Fruit fly (Drosophila melanogaster) whole organism, embryonic: ENCODE results near the gene CG10038.

ENCODE experiments used
- Adf1 ChIP-seq: fragments of 200-800 bp; sonication (Bioruptor generic); IDR thresholded peaks from 2 replicates; pipeline ENCODE4 v1.3.6; 2022; ENCODE audit warnings: missing biosample characterization, missing genetic modification characterization
- CG10431 ChIP-seq: fragments of 200-800 bp; sonication (Bioruptor generic); optimal IDR thresholded peaks from 3 replicates; lab custom pipeline; 2018; ENCODE audit warnings: missing biosample characterization, mild to moderate bottlenecking, missing genetic modification characterization
- CG12155 ChIP-seq: fragments of 200-800 bp; sonication (Bioruptor generic); optimal IDR thresholded peaks from 3 replicates; lab custom pipeline; 2016; ENCODE audit warnings: missing biosample characterization, missing genetic modification characterization
- CG12391 ChIP-seq: fragments of 200-800 bp; sonication (Bioruptor generic); optimal IDR thresholded peaks from 3 replicates; lab custom pipeline; 2018; ENCODE audit warnings: missing biosample characterization, mild to moderate bottlenecking, missing genetic modification characterization, moderate library complexity
- CG13775 ChIP-seq: fragments of 200-800 bp; sonication (Bioruptor generic); optimal IDR thresholded peaks from 3 replicates; lab custom pipeline; 2017; ENCODE audit warnings: missing biosample characterization, mild to moderate bottlenecking, missing genetic modification characterization
- CG15514 ChIP-seq: fragments of 200-800 bp; sonication (Bioruptor generic); optimal IDR thresholded peaks from 3 replicates; lab custom pipeline; 2017; ENCODE audit warnings: missing biosample characterization, missing genetic modification characterization, mild to moderate bottlenecking, moderate library complexity, missing genetic modification reagents
- CG16779 ChIP-seq: fragments of 200-800 bp; sonication (Bioruptor generic); IDR thresholded peaks from 2 replicates; pipeline ENCODE4 v1.3.6; 2022; ENCODE audit warnings: missing biosample characterization, missing genetic modification characterization
- CG17186 ChIP-seq: fragments of 200-800 bp; sonication (Bioruptor generic); optimal IDR thresholded peaks from 3 replicates; lab custom pipeline; 2017; ENCODE audit warnings: missing biosample characterization, missing genetic modification reagents, missing genetic modification characterization
- CG17829 ChIP-seq: fragments of 200-800 bp; optimal IDR thresholded peaks from 2 replicates; lab custom pipeline; 2019; ENCODE audit warnings: missing biosample characterization, mild to moderate bottlenecking, missing genetic modification characterization, moderate library complexity
- CG1792 ChIP-seq: fragments of 200-800 bp; sonication (Bioruptor generic); optimal IDR thresholded peaks from 2 replicates; lab custom pipeline; 2016; ENCODE audit warnings: missing biosample characterization, missing genetic modification characterization
- CG18619 ChIP-seq: fragments of 200-800 bp; sonication (Bioruptor generic); optimal IDR thresholded peaks from 3 replicates; lab custom pipeline; 2017; ENCODE audit warnings: missing biosample characterization, mild to moderate bottlenecking, missing genetic modification characterization
- CG2199 ChIP-seq: fragments of 200-800 bp; sonication (Bioruptor generic); IDR thresholded peaks from 3 replicates; pipeline ENCODE4 v1.3.6; 2022; ENCODE audit warnings: missing biosample characterization, missing genetic modification characterization
- CG2875 ChIP-seq: fragments of 200-800 bp; sonication (Bioruptor generic); optimal IDR thresholded peaks from 2 replicates; lab custom pipeline; 2017; ENCODE audit warnings: missing biosample characterization, mild to moderate bottlenecking, missing genetic modification characterization, missing genetic modification reagents
- CG30020 ChIP-seq: fragments of 200-800 bp; optimal IDR thresholded peaks from 2 replicates; lab custom pipeline; 2019; ENCODE audit warnings: missing biosample characterization, mild to moderate bottlenecking, missing genetic modification characterization, moderate library complexity
- CG31441 ChIP-seq: fragments of 200-800 bp; sonication (Bioruptor generic); IDR thresholded peaks from 2 replicates; pipeline ENCODE4 v1.3.6; 2022; ENCODE audit warnings: missing biosample characterization, missing genetic modification characterization
- CG4360 ChIP-seq: fragments of 200-800 bp; sonication (Bioruptor generic); IDR thresholded peaks from 2 replicates; pipeline ENCODE4 v1.3.6; 2022; ENCODE audit warnings: missing biosample characterization, missing genetic modification characterization
- CG4617 ChIP-seq: fragments of 200-800 bp; sonication (Bioruptor generic); optimal IDR thresholded peaks from 3 replicates; lab custom pipeline; 2016; ENCODE audit warnings: missing biosample characterization, missing genetic modification characterization, borderline replicate concordance
- CG4854 ChIP-seq: fragments of 200-800 bp; sonication (Bioruptor generic); optimal IDR thresholded peaks from 2 replicates; lab custom pipeline; 2016; ENCODE audit warnings: missing biosample characterization, missing genetic modification characterization, inconsistent platforms
- CG7372 ChIP-seq: fragments of 200-800 bp; sonication (Bioruptor generic); IDR thresholded peaks from 2 replicates; pipeline ENCODE4 v1.3.6; 2022; ENCODE audit warnings: missing biosample characterization, missing genetic modification characterization
- CG9797 ChIP-seq: fragments of 200-800 bp; sonication (Bioruptor generic); optimal IDR thresholded peaks from 3 replicates; lab custom pipeline; 2018; ENCODE audit warnings: missing biosample characterization, mild to moderate bottlenecking, missing genetic modification characterization
- CTCF ChIP-seq: fragments of 200-800 bp; sonication (Bioruptor generic); optimal IDR thresholded peaks from 2 replicates; lab custom pipeline; 2017; ENCODE audit warnings: missing biosample characterization, mild to moderate bottlenecking, missing genetic modification characterization, moderate library complexity
- Dbx ChIP-seq: fragments of 200-800 bp; sonication (Bioruptor generic); IDR thresholded peaks from 3 replicates; pipeline ENCODE4 v1.3.6; 2022; ENCODE audit warnings: missing biosample characterization, missing genetic modification characterization
- HHEX ChIP-seq: fragments of 200-800 bp; sonication (Bioruptor generic); optimal IDR thresholded peaks from 3 replicates; lab custom pipeline; 2017; ENCODE audit warnings: missing biosample characterization, mild to moderate bottlenecking, missing genetic modification characterization, missing genetic modification reagents
- HLH3B ChIP-seq: fragments of 200-800 bp; sonication (Bioruptor generic); IDR thresholded peaks from 2 replicates; pipeline ENCODE4 v1.3.6; 2022; ENCODE audit warnings: missing biosample characterization, missing genetic modification characterization
- Hr51 ChIP-seq, 2 experiments: fragments of 200-800 bp; sonication (Bioruptor generic); optimal IDR thresholded peaks; 2 replicates in 1 of 2; 3 replicates in 1 of 2; lab custom pipeline; 2016 to 2018; ENCODE audit warnings: missing biosample characterization in 2 of 2, missing genetic modification characterization in 2 of 2, mild to moderate bottlenecking in 1 of 2, moderate library complexity in 1 of 2
- NFAT ChIP-seq: fragments of 200-800 bp; sonication (Bioruptor generic); IDR thresholded peaks from 2 replicates; pipeline ENCODE4 v1.3.6; 2022; ENCODE audit warnings: missing biosample characterization, missing genetic modification characterization
- Opbp ChIP-seq: fragments of 200-800 bp; sonication (Bioruptor generic); IDR thresholded peaks from 3 replicates; pipeline ENCODE4 v1.3.6; 2022; ENCODE audit warnings: missing biosample characterization, missing genetic modification characterization; ENCODE audit not compliant: partially characterized antibody
- PHDP ChIP-seq: fragments of 200-800 bp; sonication (Bioruptor generic); optimal IDR thresholded peaks from 3 replicates; lab custom pipeline; 2018; ENCODE audit warnings: missing biosample characterization, mild to moderate bottlenecking, missing genetic modification characterization, moderate library complexity
- Pdp1 ChIP-seq, 2 experiments: fragments of 200-800 bp; sonication (Bioruptor generic); optimal IDR thresholded peaks; 3 replicates each; lab custom pipeline; 2016; ENCODE audit warnings: missing biosample characterization in 2 of 2, missing genetic modification characterization in 2 of 2, mild to moderate bottlenecking in 1 of 2, moderate library complexity in 1 of 2
- Ravus ChIP-seq: fragments of 200-800 bp; sonication (Bioruptor generic); IDR thresholded peaks from 2 replicates; pipeline ENCODE4 v1.3.6; 2022; ENCODE audit warnings: missing biosample characterization, missing genetic modification characterization
- YL-1 ChIP-seq: fragments of 200-800 bp; sonication (Bioruptor generic); optimal IDR thresholded peaks from 3 replicates; lab custom pipeline; 2017; ENCODE audit warnings: missing biosample characterization, mild to moderate bottlenecking, missing genetic modification characterization
- amos ChIP-seq: fragments of 200-800 bp; sonication (Bioruptor generic); IDR thresholded peaks from 2 replicates; pipeline ENCODE4 v1.3.6; 2022; ENCODE audit warnings: missing biosample characterization, missing genetic modification characterization; ENCODE audit not compliant: partially characterized antibody
- bab2 ChIP-seq: fragments of 200-800 bp; sonication (Bioruptor generic); optimal IDR thresholded peaks from 2 replicates; lab custom pipeline; 2016; ENCODE audit warnings: missing biosample characterization, missing genetic modification characterization
- bbx ChIP-seq: fragments of 200-800 bp; sonication (Bioruptor generic); IDR thresholded peaks from 2 replicates; pipeline ENCODE4 v1.3.6; 2022; ENCODE audit warnings: missing biosample characterization, missing genetic modification characterization; ENCODE audit not compliant: partially characterized antibody
- btn ChIP-seq: fragments of 200-800 bp; sonication (Bioruptor generic); optimal IDR thresholded peaks from 2 replicates; lab custom pipeline; 2016; ENCODE audit warnings: missing biosample characterization, missing genetic modification characterization
- gem ChIP-seq: fragments of 200-800 bp; sonication (Bioruptor generic); optimal IDR thresholded peaks from 2 replicates; lab custom pipeline; 2019; ENCODE audit warnings: missing biosample characterization, mild to moderate bottlenecking, missing genetic modification characterization, moderate library complexity
- hbn ChIP-seq: fragments of 200-800 bp; sonication (Bioruptor generic); IDR thresholded peaks from 2 replicates; pipeline ENCODE4 v1.3.6; 2022; ENCODE audit warnings: missing biosample characterization, missing genetic modification characterization; ENCODE audit not compliant: partially characterized antibody
- inv ChIP-seq: fragments of 200-800 bp; sonication (Bioruptor generic); IDR thresholded peaks from 2 replicates; pipeline ENCODE4 v1.3.6; 2022; ENCODE audit warnings: missing biosample characterization, missing genetic modification characterization; ENCODE audit not compliant: partially characterized antibody
- knrl ChIP-seq: fragments of 200-800 bp; sonication (Bioruptor generic); IDR thresholded peaks from 3 replicates; pipeline ENCODE4 v1.3.6; 2022; ENCODE audit warnings: missing biosample characterization, missing genetic modification characterization; ENCODE audit not compliant: partially characterized antibody
- onecut ChIP-seq: fragments of 200-800 bp; sonication (Bioruptor generic); IDR thresholded peaks from 2 replicates; pipeline ENCODE4 v1.3.6; 2022; ENCODE audit warnings: missing biosample characterization, missing genetic modification characterization
- pros ChIP-seq: fragments of 200-800 bp; sonication (Bioruptor generic); optimal IDR thresholded peaks from 3 replicates; lab custom pipeline; 2019; ENCODE audit warnings: missing biosample characterization, mild to moderate bottlenecking, missing genetic modification characterization, moderate library complexity
- sna ChIP-seq: fragments of 200-800 bp; sonication (Bioruptor generic); IDR thresholded peaks from 2 replicates; pipeline ENCODE4 v1.3.6; 2022; ENCODE audit warnings: missing biosample characterization, missing genetic modification characterization; ENCODE audit not compliant: partially characterized antibody
- tin ChIP-seq: fragments of 200-800 bp; sonication (Bioruptor generic); optimal IDR thresholded peaks from 3 replicates; lab custom pipeline; 2016; ENCODE audit warnings: missing biosample characterization, missing genetic modification characterization
- twi ChIP-seq: fragments of 200-800 bp; optimal IDR thresholded peaks from 2 replicates; lab custom pipeline; 2019; ENCODE audit warnings: missing biosample characterization, mild to moderate bottlenecking, missing genetic modification characterization, moderate library complexity
- unc-4 ChIP-seq: fragments of 200-800 bp; sonication (Bioruptor generic); IDR thresholded peaks from 2 replicates; pipeline ENCODE4 v1.3.6; 2022; ENCODE audit warnings: missing biosample characterization, missing genetic modification characterization; ENCODE audit not compliant: partially characterized antibody
- vvl ChIP-seq: fragments of 200-800 bp; sonication (Bioruptor generic); IDR thresholded peaks from 2 replicates; pipeline ENCODE4 v1.3.6; 2022; ENCODE audit warnings: missing biosample characterization, missing genetic modification characterization
- wor ChIP-seq: fragments of 200-800 bp; sonication (Bioruptor generic); IDR thresholded peaks from 2 replicates; pipeline ENCODE4 v1.3.6; 2022; ENCODE audit warnings: missing biosample characterization, missing genetic modification characterization

CG10038 gene

DNA sequence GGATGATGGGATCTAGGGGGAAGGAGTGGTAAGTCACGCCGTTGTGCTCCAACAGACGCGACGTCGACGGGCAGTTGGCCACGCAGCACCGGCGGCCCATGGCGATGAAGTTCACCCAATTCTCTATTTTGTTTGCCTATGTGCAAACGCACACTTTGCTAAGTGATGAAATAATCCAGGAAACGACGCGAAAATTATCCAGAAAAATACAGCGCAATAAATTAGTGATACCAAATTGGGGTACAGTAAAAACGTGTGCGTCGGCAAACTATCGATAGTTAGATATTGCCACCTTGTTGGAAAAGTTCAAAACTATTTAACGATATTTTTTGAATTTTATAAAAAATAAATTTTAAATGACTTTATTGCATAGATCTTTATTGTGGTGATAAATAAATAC is 5.6 kb upstream of the CG10038 start, which contains the start of gene MBD-R2 (continued):
- peak in 1 of 2 experiments; percentile 21 for TF ChIP-seq Pdp1 (GFP tag; optimal IDR thresholded peaks at IDR 0.05; lab: Kevin White, UChicago)
- no peak for TF ChIP-seq Ravus (GFP tag; lab: Robert Waterston, UW)
- TF ChIP-seq CG16779 = no peak
- TF ChIP-seq CTCF (GFP tag; lab: Kevin White, UChicago) = peak; percentile 52
- TF ChIP-seq CG18619 (GFP tag; lab: Kevin White, UChicago) = no peak
- TF ChIP-seq CG17829 = no peak
- TF ChIP-seq PHDP = peak; percentile 11
- TF ChIP-seq sna (GFP tag; lab: Robert Waterston, UW) = peak; percentile 42; the same call in 1 of the 2 replicates
- TF ChIP-seq Hr51 (GFP tag; optimal IDR thresholded peaks at IDR 0.05; lab: Kevin White, UChicago) = peak in 1 of 2 experiments; percentile 3
- TF ChIP-seq vvl (GFP tag; lab: Robert Waterston, UW) = peak; percentile 15; the same call in 1 of the 2 replicates
- TF ChIP-seq CG2875 (GFP tag; lab: Kevin White, UChicago) = no peak
- TF ChIP-seq NFAT (GFP tag; lab: Robert Waterston, UW) = no peak
- peak; percentile 78 for TF ChIP-seq knrl
- peak; percentile 47 for TF ChIP-seq CG15514 (GFP tag; lab: Kevin White, UChicago)
- peak; percentile 87 for TF ChIP-seq YL-1 (GFP tag; lab: Kevin White, UChicago)
- peak; percentile 75 for TF ChIP-seq amos (GFP tag; lab: Robert Waterston, UW)
- no peak for TF ChIP-seq twi
- TF ChIP-seq CG31441 (GFP tag; lab: Robert Waterston, UW) = peak; percentile 25; the same call in 1 of the 2 replicates
- TF ChIP-seq gem (tag; lab: Kevin White, UChicago) = peak; percentile 22
- TF ChIP-seq pros (GFP tag; lab: Kevin White, UChicago) = no peak
- TF ChIP-seq Opbp (GFP tag; lab: Robert Waterston, UW) = peak; percentile 80; the same call in 2 of the 3 replicates
- no peak for TF ChIP-seq CG12155 (GFP tag; lab: Kevin White, UChicago)
- no peak for TF ChIP-seq CG4854 (GFP tag; lab: Kevin White, UChicago)
- peak; percentile 94 for TF ChIP-seq CG4617 (GFP tag; lab: Kevin White, UChicago)
- no peak for TF ChIP-seq Adf1 (GFP tag; lab: Robert Waterston, UW)
- TF ChIP-seq CG17186 (GFP tag; lab: Kevin White, UChicago) = peak; percentile 51
- TF ChIP-seq HHEX (GFP tag; lab: Kevin White, UChicago) = no peak
- TF ChIP-seq Dbx (GFP tag; lab: Robert Waterston, UW) = no peak
- TF ChIP-seq hbn (GFP tag; lab: Robert Waterston, UW) = peak; percentile 71
- no peak for TF ChIP-seq bab2
- TF ChIP-seq HLH3B (GFP tag; lab: Robert Waterston, UW) = no peak
- no peak for TF ChIP-seq CG10431 (GFP tag; lab: Kevin White, UChicago)
- TF ChIP-seq CG9797 (GFP tag; lab: Kevin White, UChicago) = peak; percentile 60
- TF ChIP-seq bbx (GFP tag; lab: Robert Waterston, UW) = peak; percentile 61
- no peak for TF ChIP-seq CG2199
- no peak for TF ChIP-seq CG13775 (GFP tag; lab: Kevin White, UChicago)
- no peak for TF ChIP-seq CG1792
- TF ChIP-seq onecut (GFP tag; lab: Robert Waterston, UW) = no peak
- TF ChIP-seq CG7372 (GFP tag; lab: Robert Waterston, UW) = no peak
- no peak for TF ChIP-seq wor
- no peak for TF ChIP-seq btn (GFP tag; lab: Kevin White, UChicago)
- peak; percentile 62; the same call in 1 of the 2 replicates for TF ChIP-seq inv (GFP tag; lab: Robert Waterston, UW)
- TF ChIP-seq CG12391 = peak; percentile 34
- no peak for TF ChIP-seq CG30020
- no peak for TF ChIP-seq CG4360 (GFP tag; lab: Robert Waterston, UW)
- TF ChIP-seq tin (GFP tag; lab: Kevin White, UChicago) = no peak
- TF ChIP-seq unc-4 (GFP tag; lab: Robert Waterston, UW) = peak; percentile 80
